Worm (Caenorhabditis elegans): Measurements from ENCODE around the gene rfs-1.
A peak's percentile ranks its signal among the peaks of the same experiment; 100 is the strongest.

rfs-1 gene

ce11 chrIII:8250007-8250683 is 23.9 kb downstream of the rfs-1 start, which contains the start of gene knl-1 (continued):
- TF ChIP-seq fkh-8 (tag; optimal IDR thresholded peaks at IDR 0.05) (peak; percentile 19), nhr-71 (tag; optimal IDR thresholded peaks at IDR 0.05) (no peak), ceh-88 (GFP tag; IDR thresholded peaks at IDR 0.05) (no peak), egl-27 (tag; optimal IDR thresholded peaks at IDR 0.05) (no peak), ces-1 (GFP tag; optimal IDR thresholded peaks at IDR 0.05) (no peak), nhr-28 (tag; optimal IDR thresholded peaks at IDR 0.05) (no peak), C04F5.9 (tag; optimal IDR thresholded peaks at IDR 0.05) (no peak), ets-5 (GFP tag; IDR thresholded peaks at IDR 0.05) (no peak), zip-4 (GFP tag; optimal IDR thresholded peaks at IDR 0.05) (no peak), sox-4 (tag; optimal IDR thresholded peaks at IDR 0.05) (no peak), unc-130 (tag; optimal IDR thresholded peaks at IDR 0.05) (no peak), dpl-1 (GFP tag; optimal IDR thresholded peaks at IDR 0.05) (peak; percentile 80 to 89 (median 81)), nhr-237 (tag; optimal IDR thresholded peaks at IDR 0.05) (peak; percentile 2), elt-3 (tag; optimal IDR thresholded peaks at IDR 0.05) (peak in 1 of 6 experiments; percentile 22), aha-1 (tag; optimal IDR thresholded peaks at IDR 0.05) (no peak), nhr-85 (tag) (peak; percentile 62), ceh-8 (GFP tag; optimal IDR thresholded peaks at IDR 0.05) (no peak), hlh-4 (tag; optimal IDR thresholded peaks at IDR 0.05) (no peak), xbp-1 (tag; optimal IDR thresholded peaks at IDR 0.05) (peak; percentile 22), unc-98 (GFP tag; IDR thresholded peaks at IDR 0.05) (no peak), hpl-2 (GFP tag; optimal IDR thresholded peaks at IDR 0.05) (no peak), pag-3 (tag; optimal IDR thresholded peaks at IDR 0.05; ENCODE audit: borderline replicate concordance, insufficient read depth) (no peak), blmp-1 (tag; optimal IDR thresholded peaks at IDR 0.05) (peak; percentile 72), egl-13 (tag; optimal IDR thresholded peaks at IDR 0.05) (no peak), snu-23 (GFP tag; optimal IDR thresholded peaks at IDR 0.05) (peak; percentile 50), aly-2 (tag; optimal IDR thresholded peaks at IDR 0.05) (no peak), hlh-17 (GFP tag; optimal IDR thresholded peaks at IDR 0.05; ENCODE audit: borderline replicate concordance) (no peak), sptf-1 (tag; optimal IDR thresholded peaks at IDR 0.05) (no peak), nhr-47 (tag; optimal IDR thresholded peaks at IDR 0.05) (no peak), snpc-4 (tag; optimal IDR thresholded peaks at IDR 0.05) (no peak), irx-1 (tag; optimal IDR thresholded peaks at IDR 0.05) (no peak), ztf-4 (tag; optimal IDR thresholded peaks at IDR 0.05) (no peak), mep-1 (tag; optimal IDR thresholded peaks at IDR 0.05) (peak; percentile 69), lin-39 (tag; optimal IDR thresholded peaks at IDR 0.05) (no peak), mab-9 (GFP tag; IDR thresholded peaks at IDR 0.05) (no peak)

- TF ChIP-seq hlh-4 (tag; optimal IDR thresholded peaks at IDR 0.05) (no peak), lin-14 (GFP tag; optimal IDR thresholded peaks at IDR 0.05) (peak; percentile 54), ceh-63 (GFP tag; optimal IDR thresholded peaks at IDR 0.05) (no peak)
Measured at ce11 chrIII:8254938-8255337, 28.7 kb downstream of the rfs-1 start, which contains the start of gene F09G8.5. Gene F09G8.5, plus strand, starts transcription at chrIII:8254975.

- TF ChIP-seq lin-13 (GFP tag; optimal IDR thresholded peaks at IDR 0.05) = no peak
Measured at ce11 chrIII:8258045-8258444, 31.8 kb downstream of the rfs-1 start, which contains the start of gene ncr-2. Gene ncr-2, plus strand, starts transcription at chrIII:8258345.

Data from whole organism, L1 larva.